Fruit fly (Drosophila melanogaster): Measurements from ENCODE around the gene bsh.

DNA sequence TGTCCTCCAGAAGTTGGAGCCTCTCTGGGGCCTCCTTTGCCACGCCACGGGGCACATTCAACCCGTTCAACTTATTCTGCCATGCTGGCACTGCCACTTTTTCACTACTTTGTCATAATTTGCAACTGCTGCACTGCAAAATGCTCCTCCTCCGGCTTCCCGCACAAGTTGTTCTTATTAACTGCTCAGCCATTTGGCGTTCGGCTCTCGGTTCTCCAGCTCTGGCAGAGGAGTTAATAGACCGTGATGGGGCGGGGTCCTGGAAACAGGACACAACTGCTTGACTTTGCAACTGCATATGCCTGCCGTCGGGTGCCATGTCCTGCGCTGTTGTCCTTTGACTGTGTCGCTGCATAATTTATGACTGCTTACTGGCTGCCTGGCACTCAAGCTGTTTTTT is 36.1 kb upstream of the bsh start:
- TF ChIP-seq CG8159 (tag; optimal IDR thresholded peaks at IDR 0.05) (no peak), EcR (GFP tag; optimal IDR thresholded peaks at IDR 0.05) (no peak), CG12605 (GFP tag; IDR thresholded peaks at IDR 0.05) (no peak), CG13204 (GFP tag; optimal IDR thresholded peaks at IDR 0.05) (no peak), fd96Ca (GFP tag; IDR thresholded peaks at IDR 0.05) (no peak)

All from whole organism, pupa.